Worm (Caenorhabditis elegans): Measurements from ENCODE around the gene C44C1.6.

The C44C1.6 gene

ce11 chrX:974499-975235, 4.6 kb upstream of the C44C1.6 start, which contains the start of gene vps-45:
Gene vps-45 (minus strand): TSS chrX:974848.
- peak; percentile 65 for TF ChIP-seq snu-23 (GFP tag; optimal IDR thresholded peaks at IDR 0.05)
- no peak for TF ChIP-seq ztf-4 (tag; optimal IDR thresholded peaks at IDR 0.05)
- no peak for TF ChIP-seq unc-98 (GFP tag; IDR thresholded peaks at IDR 0.05)
- peak; percentile 29 for TF ChIP-seq xbp-1 (tag; optimal IDR thresholded peaks at IDR 0.05)
- peak; percentile 8 for TF ChIP-seq elt-2 (tag; optimal IDR thresholded peaks at IDR 0.05)
- TF ChIP-seq dpl-1 (GFP tag; optimal IDR thresholded peaks at IDR 0.05) = peak in 1 of 3 experiments; percentile 25
- peak in 1 of 2 experiments; percentile 11 for TF ChIP-seq mdl-1 (tag; optimal IDR thresholded peaks at IDR 0.05)
- TF ChIP-seq nhr-71 (tag; optimal IDR thresholded peaks at IDR 0.05) = peak; percentile 42
- TF ChIP-seq efl-1 (optimal IDR thresholded peaks at IDR 0.05) = peak; percentile 3 to 6
- TF ChIP-seq efl-1 (GFP tag; optimal IDR thresholded peaks at IDR 0.05 in 1 of 2) = no peak
- TF ChIP-seq swsn-7 (tag; optimal IDR thresholded peaks at IDR 0.05) = peak; percentile 38
- no peak for TF ChIP-seq hpl-2 (GFP tag; optimal IDR thresholded peaks at IDR 0.05)
- TF ChIP-seq lin-35 (GFP tag; optimal IDR thresholded peaks at IDR 0.05) = peak; percentile 14 to 36
- peak; percentile 43 for TF ChIP-seq tbx-2 (tag; optimal IDR thresholded peaks at IDR 0.05)
- TF ChIP-seq nhr-47 (tag; optimal IDR thresholded peaks at IDR 0.05) = peak; percentile 34
- peak in 2 of 3 experiments; percentile 12 to 60 for TF ChIP-seq ceh-82 (tag; optimal IDR thresholded peaks at IDR 0.05)
- TF ChIP-seq lir-3 (tag; optimal IDR thresholded peaks at IDR 0.05; ENCODE audit: poor library complexity) = no peak
- TF ChIP-seq jun-1 (tag; optimal IDR thresholded peaks at IDR 0.05) = no peak
- no peak for TF ChIP-seq ama-1 (optimal IDR thresholded peaks at IDR 0.05)
- peak; percentile 14 for TF ChIP-seq unc-86 (tag; optimal IDR thresholded peaks at IDR 0.05)
- peak; percentile 14 for TF ChIP-seq nhr-20 (tag; optimal IDR thresholded peaks at IDR 0.05)
- no peak for TF ChIP-seq nhr-12 (tag; optimal IDR thresholded peaks at IDR 0.05)
- TF ChIP-seq fkh-8 (tag; optimal IDR thresholded peaks at IDR 0.05) = no peak
- TF ChIP-seq sox-4 (tag; optimal IDR thresholded peaks at IDR 0.05) = no peak
- TF ChIP-seq nhr-85 (tag) = peak; percentile 62
- no peak for TF ChIP-seq tlp-1 (tag; optimal IDR thresholded peaks at IDR 0.05)
- no peak for TF ChIP-seq hlh-4 (tag; optimal IDR thresholded peaks at IDR 0.05)
- no peak for TF ChIP-seq zag-1 (tag; optimal IDR thresholded peaks at IDR 0.05)
- TF ChIP-seq lsy-2 (tag; optimal IDR thresholded peaks at IDR 0.05) = peak; percentile 24 to 56
- TF ChIP-seq egl-13 (tag; optimal IDR thresholded peaks at IDR 0.05) = peak; percentile 29
- TF ChIP-seq sup-37 (GFP tag; optimal IDR thresholded peaks at IDR 0.05) = no peak
- no peak for TF ChIP-seq mab-9 (GFP tag; IDR thresholded peaks at IDR 0.05)
- peak; percentile 70 for TF ChIP-seq lin-14 (GFP tag; optimal IDR thresholded peaks at IDR 0.05)
- no peak for TF ChIP-seq nhr-77 (tag; optimal IDR thresholded peaks at IDR 0.05)
- peak; percentile 67 for TF ChIP-seq skn-1 (tag; optimal IDR thresholded peaks at IDR 0.05)
- peak; percentile 26 for TF ChIP-seq C16A3.4 (tag; optimal IDR thresholded peaks at IDR 0.05)
- no peak for TF ChIP-seq aha-1 (tag; optimal IDR thresholded peaks at IDR 0.05)
- peak; percentile 74 for TF ChIP-seq rnt-1 (tag; optimal IDR thresholded peaks at IDR 0.05)
- peak; percentile 57 for TF ChIP-seq dsc-1 (tag; optimal IDR thresholded peaks at IDR 0.05)
- TF ChIP-seq pqm-1 (tag; optimal IDR thresholded peaks at IDR 0.05) = no peak
- TF ChIP-seq ceh-63 (GFP tag; optimal IDR thresholded peaks at IDR 0.05) = no peak
- no peak for TF ChIP-seq F16B12.6 (tag; optimal IDR thresholded peaks at IDR 0.05)
- TF ChIP-seq fos-1 (tag; optimal IDR thresholded peaks at IDR 0.05) = no peak
- no peak for TF ChIP-seq nhr-237 (tag; optimal IDR thresholded peaks at IDR 0.05)
- peak; percentile 44 for TF ChIP-seq mep-1 (tag; optimal IDR thresholded peaks at IDR 0.05)
- no peak for TF ChIP-seq lin-13 (GFP tag; optimal IDR thresholded peaks at IDR 0.05)
- TF ChIP-seq isw-1 (GFP tag; IDR thresholded peaks at IDR 0.05) = peak; percentile 11; the same call in 1 of the 2 replicates
- TF ChIP-seq lin-39 (tag; optimal IDR thresholded peaks at IDR 0.05) = no peak
- no peak for TF ChIP-seq C04F5.9 (tag; optimal IDR thresholded peaks at IDR 0.05)
